Worm (Caenorhabditis elegans) whole organism, mixed stage, embryonic: ENCODE measurements around the gene srxa-7.

Experiments
- M03D4.4 ChIP-seq: sonication (generic microtip); optimal IDR thresholded peaks from 2 replicates; lab custom pipeline; 2017; ENCODE audit warnings: mild to moderate bottlenecking, missing genetic modification characterization, missing compliant biosample characterization
- bed-3 ChIP-seq: fragments of 200-800 bp; sonication (Bioruptor generic); optimal IDR thresholded peaks from 3 replicates; lab custom pipeline; 2018; ENCODE audit warnings: mild to moderate bottlenecking, missing genetic modification characterization, moderate library complexity, missing compliant biosample characterization
- blmp-1 ChIP-seq: fragments of 150-350 bp; optimal IDR thresholded peaks from 2 replicates; lab custom pipeline; 2014; ENCODE audit warnings: missing biosample characterization, missing genetic modification characterization
- ceh-39 ChIP-seq: fragments of 150-350 bp; optimal IDR thresholded peaks from 2 replicates; lab custom pipeline; 2014; ENCODE audit warnings: missing biosample characterization, missing genetic modification characterization
- ceh-43 ChIP-seq: fragments of 200-800 bp; sonication (Bioruptor generic); optimal IDR thresholded peaks from 2 replicates; lab custom pipeline; 2018; ENCODE audit warnings: mild to moderate bottlenecking, missing genetic modification characterization, moderate library complexity, missing compliant biosample characterization
- ceh-83 ChIP-seq: fragments of 200-800 bp; sonication (Bioruptor generic); optimal IDR thresholded peaks from 2 replicates; lab custom pipeline; 2018; ENCODE audit warnings: mild to moderate bottlenecking, missing genetic modification characterization, missing compliant biosample characterization
- ces-1 ChIP-seq: fragments of 150-350 bp; optimal IDR thresholded peaks from 2 replicates; lab custom pipeline; 2014; ENCODE audit warnings: missing biosample characterization, missing genetic modification reagents, missing genetic modification characterization
- cnd-1 ChIP-seq: fragments of 200-800 bp; sonication (Bioruptor generic); optimal IDR thresholded peaks from 2 replicates; lab custom pipeline; 2018; ENCODE audit warnings: mild to moderate bottlenecking, missing genetic modification characterization, missing compliant biosample characterization
- drap-1 ChIP-seq: fragments of 200-800 bp; sonication (Bioruptor generic); optimal IDR thresholded peaks from 3 replicates; lab custom pipeline; 2018; ENCODE audit warnings: mild to moderate bottlenecking, missing genetic modification characterization, missing compliant biosample characterization
- elt-1 ChIP-seq: sonication (generic microtip); optimal IDR thresholded peaks from 2 replicates; lab custom pipeline; 2017; ENCODE audit warnings: missing genetic modification characterization, mild to moderate bottlenecking, missing compliant biosample characterization, antibody characterized with exemption, moderate library complexity, borderline replicate concordance; ENCODE audit not compliant: insufficient read depth
- elt-3 ChIP-seq: fragments of 150-350 bp; optimal IDR thresholded peaks from 2 replicates; lab custom pipeline; 2014; ENCODE audit warnings: missing biosample characterization, missing genetic modification characterization
- ham-2 ChIP-seq: fragments of 200-800 bp; sonication (Bioruptor generic); optimal IDR thresholded peaks from 2 replicates; lab custom pipeline; 2018; ENCODE audit warnings: mild to moderate bottlenecking, missing genetic modification characterization, missing compliant biosample characterization
- hlh-1 ChIP-seq: fragments of 150-350 bp; optimal IDR thresholded peaks from 2 replicates; lab custom pipeline; 2014; ENCODE audit warnings: missing biosample characterization, missing genetic modification reagents, missing genetic modification characterization
- lin-13 ChIP-seq: fragments of 150-350 bp; optimal IDR thresholded peaks from 2 replicates; lab custom pipeline; 2014; ENCODE audit warnings: missing biosample characterization, missing genetic modification characterization
- lin-32 ChIP-seq: fragments of 200-800 bp; sonication (Bioruptor generic); optimal IDR thresholded peaks from 2 replicates; lab custom pipeline; 2018; ENCODE audit warnings: mild to moderate bottlenecking, missing genetic modification characterization, missing compliant biosample characterization
- mab-5 ChIP-seq: fragments of 150-350 bp; optimal IDR thresholded peaks from 2 replicates; lab custom pipeline; 2014; ENCODE audit warnings: missing biosample characterization, missing genetic modification characterization
- mep-1 ChIP-seq: fragments of 150-350 bp; optimal IDR thresholded peaks from 2 replicates; lab custom pipeline; 2017; ENCODE audit warnings: missing biosample characterization, missing genetic modification reagents, missing genetic modification characterization, inconsistent platforms
- mls-2 ChIP-seq: sonication (generic microtip); optimal IDR thresholded peaks from 2 replicates; lab custom pipeline; 2016; ENCODE audit warnings: mild to moderate bottlenecking, missing genetic modification characterization, moderate library complexity, missing compliant biosample characterization
- nhr-12 ChIP-seq: fragments of 150-350 bp; optimal IDR thresholded peaks from 2 replicates; lab custom pipeline; 2014; ENCODE audit warnings: missing biosample characterization, missing genetic modification characterization
- nhr-2 ChIP-seq: fragments of 150-350 bp; optimal IDR thresholded peaks from 2 replicates; lab custom pipeline; 2014; ENCODE audit warnings: missing biosample characterization, missing genetic modification characterization
- nhr-237 ChIP-seq: fragments of 150-350 bp; optimal IDR thresholded peaks from 2 replicates; lab custom pipeline; 2014; ENCODE audit warnings: missing biosample characterization, missing genetic modification characterization
- nhr-76 ChIP-seq: sonication (generic microtip); optimal IDR thresholded peaks from 2 replicates; lab custom pipeline; 2017; ENCODE audit warnings: missing biosample characterization, missing genetic modification characterization
- sem-2 ChIP-seq: fragments of 200-800 bp; sonication (Bioruptor generic); optimal IDR thresholded peaks from 2 replicates; lab custom pipeline; 2018; ENCODE audit warnings: mild to moderate bottlenecking, missing genetic modification characterization, missing compliant biosample characterization
- snpc-4 ChIP-seq: fragments of 150-350 bp; optimal IDR thresholded peaks from 2 replicates; lab custom pipeline; 2014; ENCODE audit warnings: missing biosample characterization, missing genetic modification characterization
- unc-120 ChIP-seq: sonication (generic microtip); optimal IDR thresholded peaks from 2 replicates; lab custom pipeline; 2017; ENCODE audit warnings: missing genetic modification characterization, missing compliant biosample characterization; ENCODE audit not compliant: poor library complexity, severe bottlenecking
- unc-39 ChIP-seq: fragments of 150-350 bp; optimal IDR thresholded peaks from 2 replicates; lab custom pipeline; 2014; ENCODE audit warnings: missing biosample characterization, missing genetic modification characterization
- unc-62 ChIP-seq: fragments of 150-350 bp; optimal IDR thresholded peaks from 2 replicates; lab custom pipeline; 2014; ENCODE audit warnings: missing biosample characterization, missing genetic modification reagents, missing genetic modification characterization
- zip-8 ChIP-seq: fragments of 150-350 bp; optimal IDR thresholded peaks from 2 replicates; lab custom pipeline; 2014; ENCODE audit warnings: missing biosample characterization, missing genetic modification characterization
- ztf-11 ChIP-seq: fragments of 150-350 bp; optimal IDR thresholded peaks from 2 replicates; lab custom pipeline; 2014; ENCODE audit warnings: missing biosample characterization, missing genetic modification characterization

srxa-7 gene

ce11 chrV:16269556-16269955, 37.8 kb upstream of the srxa-7 start, which contains the start of the genes fbxa-2 and T13F3.8:
TSS of gene fbxa-2 (minus strand) at chrV:16269656.
TSS of gene T13F3.8 (plus strand) at chrV:16269800.
- TF ChIP-seq ceh-83 (no peak), drap-1 (GFP tag; lab: Kevin White, UChicago) (no peak), sem-2 (GFP tag; lab: Kevin White, UChicago) (no peak), nhr-76 (tag; lab: Kevin White, UChicago) (no peak), mls-2 (tag; lab: Kevin White, UChicago) (no peak), hlh-1 (tag; lab: Kevin White, UChicago) (no peak), ztf-11 (tag; lab: Kevin White, UChicago) (no peak), lin-32 (GFP tag; lab: Kevin White, UChicago) (no peak), ces-1 (no peak), elt-3 (tag; lab: Kevin White, UChicago) (no peak), unc-120 (tag; lab: Kevin White, UChicago) (no peak), elt-1 (no peak), lin-13 (tag; lab: Kevin White, UChicago) (no peak)

ce11 chrV:16271121-16271520, 36.2 kb upstream of the srxa-7 start, which contains the start of gene T13F3.6:
TSS of gene T13F3.6 (minus strand) at chrV:16271221.
- TF ChIP-seq lin-13 (tag; lab: Kevin White, UChicago) (no peak), M03D4.4 (tag; lab: Kevin White, UChicago) (no peak), unc-62 (GFP tag; lab: Kevin White, UChicago) (no peak), unc-120 (tag; lab: Kevin White, UChicago) (no peak), nhr-76 (tag; lab: Kevin White, UChicago) (no peak), blmp-1 (tag; lab: Kevin White, UChicago) (no peak), ceh-43 (GFP tag; lab: Kevin White, UChicago) (no peak), ceh-83 (no peak), cnd-1 (no peak), nhr-237 (tag; lab: Kevin White, UChicago) (no peak), bed-3 (GFP tag; lab: Kevin White, UChicago) (no peak), mls-2 (tag; lab: Kevin White, UChicago) (no peak), ztf-11 (tag; lab: Kevin White, UChicago) (no peak), nhr-2 (tag; lab: Kevin White, UChicago) (no peak), elt-3 (tag; lab: Kevin White, UChicago) (no peak), nhr-12 (tag; lab: Kevin White, UChicago) (no peak), mep-1 (tag; lab: Kevin White, UChicago) (no peak), zip-8 (no peak)
- TF ChIP-seq, all 35 proteins: peak for 0

ce11 chrV:16275347-16275746, 32.0 kb upstream of the srxa-7 start, which contains the start of gene pacl-1:
TSS of gene pacl-1 (minus strand) at chrV:16275447.
- TF ChIP-seq nhr-2 (tag; lab: Kevin White, UChicago): no peak
- TF ChIP-seq sem-2 (GFP tag; lab: Kevin White, UChicago): no peak
- no peak for TF ChIP-seq nhr-237 (tag; lab: Kevin White, UChicago)
- no peak for TF ChIP-seq ham-2 (GFP tag; lab: Kevin White, UChicago)
- TF ChIP-seq cnd-1: no peak
- no peak for TF ChIP-seq ceh-39 (tag; lab: Kevin White, UChicago)
- TF ChIP-seq drap-1 (GFP tag; lab: Kevin White, UChicago): no peak
- TF ChIP-seq ztf-11 (tag; lab: Kevin White, UChicago): no peak
- no peak for TF ChIP-seq unc-120 (tag; lab: Kevin White, UChicago)
- TF ChIP-seq nhr-76 (tag; lab: Kevin White, UChicago): no peak
- TF ChIP-seq snpc-4: no peak
- TF ChIP-seq, all 35 proteins: peak for 0

ce11 chrV:16277918-16278317, 29.4 kb upstream of the srxa-7 start, which contains the start of gene cyp-37B1:
TSS of gene cyp-37B1 (plus strand) at chrV:16278116.
- TF ChIP-seq nhr-12 (tag; lab: Kevin White, UChicago) (no peak), elt-1 (no peak), M03D4.4 (tag; lab: Kevin White, UChicago) (no peak), mls-2 (tag; lab: Kevin White, UChicago) (no peak), lin-13 (tag; lab: Kevin White, UChicago) (no peak), unc-120 (tag; lab: Kevin White, UChicago) (no peak), mab-5 (tag; lab: Kevin White, UChicago) (no peak), nhr-76 (tag; lab: Kevin White, UChicago) (no peak), unc-39 (tag; lab: Kevin White, UChicago) (no peak), hlh-1 (tag; lab: Kevin White, UChicago) (no peak), ham-2 (GFP tag; lab: Kevin White, UChicago) (no peak), ztf-11 (tag; lab: Kevin White, UChicago) (no peak), lin-32 (GFP tag; lab: Kevin White, UChicago) (no peak), ces-1 (no peak), ceh-83 (no peak), zip-8 (no peak)
- TF ChIP-seq, all 35 proteins: peak for 0
